Worm (Caenorhabditis elegans) whole organism, L2 larva: ENCODE results near the gene seu-1.
A peak's percentile ranks its signal among the peaks of the same experiment; 100 is the strongest.

ENCODE experiments used
- C34F6.9 ChIP-seq: fragments of 150-350 bp; optimal IDR thresholded peaks from 2 replicates; lab custom pipeline; 2014; ENCODE audit warnings: missing biosample characterization, missing genetic modification characterization
- F13H6.1 ChIP-seq: sonication (generic microtip); optimal IDR thresholded peaks from 2 replicates; lab custom pipeline; 2016; ENCODE audit warnings: missing genetic modification characterization, missing compliant biosample characterization
- R02D3.7 ChIP-seq: fragments of 150-350 bp; optimal IDR thresholded peaks from 2 replicates; lab custom pipeline; 2014; ENCODE audit warnings: missing biosample characterization, missing genetic modification characterization
- Y55F3AM.14 ChIP-seq: fragments of 200-800 bp; sonication (Bioruptor generic); optimal IDR thresholded peaks from 2 replicates; lab custom pipeline; 2018; ENCODE audit warnings: mild to moderate bottlenecking, missing genetic modification characterization, missing compliant biosample characterization
- ZK546.5 ChIP-seq: sonication (generic microtip); optimal IDR thresholded peaks from 2 replicates; lab custom pipeline; 2017; ENCODE audit warnings: missing biosample characterization, missing genetic modification characterization
- alr-1 ChIP-seq: fragments of 150-350 bp; optimal IDR thresholded peaks from 2 replicates; lab custom pipeline; 2014; ENCODE audit warnings: missing biosample characterization, missing genetic modification characterization
- aly-2 ChIP-seq: fragments of 150-350 bp; optimal IDR thresholded peaks from 2 replicates; lab custom pipeline; 2014; ENCODE audit warnings: missing biosample characterization, missing genetic modification characterization
- ama-1 ChIP-seq: fragments of 150-350 bp; optimal IDR thresholded peaks from 2 replicates; lab custom pipeline; 2018; ENCODE audit warnings: inconsistent platforms
- blmp-1 ChIP-seq: sonication (generic microtip); optimal IDR thresholded peaks from 2 replicates; lab custom pipeline; 2017; ENCODE audit warnings: missing genetic modification characterization, mild to moderate bottlenecking, missing compliant biosample characterization, antibody characterized with exemption, moderate library complexity; ENCODE audit not compliant: insufficient read depth
- ceh-16 ChIP-seq: fragments of 150-350 bp; optimal IDR thresholded peaks from 2 replicates; lab custom pipeline; 2014; ENCODE audit warnings: missing biosample characterization, missing genetic modification characterization
- ceh-82 ChIP-seq: fragments of 150-350 bp; optimal IDR thresholded peaks from 2 replicates; lab custom pipeline; 2014; ENCODE audit warnings: missing biosample characterization, missing genetic modification characterization
- crh-2 ChIP-seq: sonication (generic microtip); optimal IDR thresholded peaks from 2 replicates; lab custom pipeline; 2017; ENCODE audit warnings: missing biosample characterization, missing genetic modification characterization
- dmd-4 ChIP-seq: sonication (generic microtip); optimal IDR thresholded peaks from 2 replicates; lab custom pipeline; 2017; ENCODE audit warnings: missing biosample characterization, missing genetic modification characterization
- egl-27 ChIP-seq: sonication (generic microtip); optimal IDR thresholded peaks from 3 replicates; lab custom pipeline; 2017; ENCODE audit warnings: missing biosample characterization, missing genetic modification reagents, missing genetic modification characterization
- elt-1 ChIP-seq: fragments of 150-350 bp; optimal IDR thresholded peaks from 2 replicates; lab custom pipeline; 2014; ENCODE audit warnings: missing biosample characterization, missing genetic modification characterization
- fos-1 ChIP-seq: fragments of 150-350 bp; optimal IDR thresholded peaks from 2 replicates; lab custom pipeline; 2014; ENCODE audit warnings: missing biosample characterization, missing genetic modification characterization
- gmeb-1 ChIP-seq: fragments of 150-350 bp; optimal IDR thresholded peaks from 2 replicates; lab custom pipeline; 2014; ENCODE audit warnings: missing biosample characterization, missing genetic modification characterization
- lin-11 ChIP-seq: fragments of 150-350 bp; sonication (generic microtip); optimal IDR thresholded peaks from 2 replicates; lab custom pipeline; 2014; ENCODE audit warnings: missing biosample characterization, missing genetic modification characterization, inconsistent platforms, mixed read lengths
- lin-13 ChIP-seq: fragments of 150-350 bp; optimal IDR thresholded peaks from 2 replicates; lab custom pipeline; 2014; ENCODE audit warnings: missing biosample characterization, missing genetic modification reagents, missing genetic modification characterization
- lin-39 ChIP-seq: fragments of 150-350 bp; optimal IDR thresholded peaks from 2 replicates; lab custom pipeline; 2014; ENCODE audit warnings: missing biosample characterization, missing genetic modification reagents, missing genetic modification characterization
- lsy-2 ChIP-seq, 2 experiments: fragments of 150-350 bp in 1 of 2; sonication (generic microtip) in 1 of 2; optimal IDR thresholded peaks; 2 replicates each; lab custom pipeline; 2014 to 2017; ENCODE audit warnings: missing biosample characterization in 2 of 2, missing genetic modification characterization in 2 of 2
- mab-5 ChIP-seq: fragments of 150-350 bp; optimal IDR thresholded peaks from 2 replicates; lab custom pipeline; 2014; ENCODE audit warnings: missing biosample characterization, missing genetic modification characterization
- mbf-1 ChIP-seq: sonication (generic microtip); optimal IDR thresholded peaks from 2 replicates; lab custom pipeline; 2017; ENCODE audit warnings: missing biosample characterization, missing genetic modification characterization
- mdl-1 ChIP-seq, 2 experiments: fragments of 150-350 bp in 1 of 2; sonication (generic microtip) in 1 of 2; optimal IDR thresholded peaks; 2 replicates each; lab custom pipeline; 2017; ENCODE audit warnings: missing biosample characterization in 2 of 2, missing genetic modification characterization in 2 of 2
- nhr-10 ChIP-seq: sonication (generic microtip); optimal IDR thresholded peaks from 2 replicates; lab custom pipeline; 2017; ENCODE audit warnings: missing biosample characterization, missing genetic modification characterization
- nhr-11 ChIP-seq: fragments of 150-350 bp; optimal IDR thresholded peaks from 2 replicates; lab custom pipeline; 2014; ENCODE audit warnings: missing biosample characterization, missing genetic modification characterization
- nhr-12 ChIP-seq: fragments of 150-350 bp; optimal IDR thresholded peaks from 2 replicates; lab custom pipeline; 2014; ENCODE audit warnings: missing biosample characterization, missing genetic modification characterization
- nhr-129 ChIP-seq: fragments of 150-350 bp; optimal IDR thresholded peaks from 2 replicates; lab custom pipeline; 2014; ENCODE audit warnings: missing biosample characterization, missing genetic modification characterization
- nhr-21 ChIP-seq: fragments of 150-350 bp; optimal IDR thresholded peaks from 2 replicates; lab custom pipeline; 2014; ENCODE audit warnings: missing biosample characterization, missing genetic modification characterization
- nhr-237 ChIP-seq: fragments of 150-350 bp; optimal IDR thresholded peaks from 2 replicates; lab custom pipeline; 2014; ENCODE audit warnings: missing biosample characterization, missing genetic modification characterization
- nhr-25 ChIP-seq: fragments of 150-350 bp; sonication (generic microtip); optimal IDR thresholded peaks from 3 replicates; lab custom pipeline; 2014; ENCODE audit warnings: missing biosample characterization, missing genetic modification characterization
- nhr-6 ChIP-seq: fragments of 150-350 bp; optimal IDR thresholded peaks from 2 replicates; lab custom pipeline; 2014; ENCODE audit warnings: missing biosample characterization, missing genetic modification characterization
- nhr-77 ChIP-seq: fragments of 150-350 bp; optimal IDR thresholded peaks from 2 replicates; lab custom pipeline; 2014; ENCODE audit warnings: missing biosample characterization, missing genetic modification characterization
- peb-1 ChIP-seq: fragments of 150-350 bp; optimal IDR thresholded peaks from 2 replicates; lab custom pipeline; 2014; ENCODE audit warnings: missing biosample characterization, missing genetic modification characterization
- sem-4 ChIP-seq: fragments of 150-350 bp; optimal IDR thresholded peaks from 2 replicates; lab custom pipeline; 2014; ENCODE audit warnings: missing biosample characterization, missing genetic modification reagents, missing genetic modification characterization
- skn-1 ChIP-seq: sonication (generic microtip); optimal IDR thresholded peaks from 2 replicates; lab custom pipeline; 2017; ENCODE audit warnings: missing biosample characterization, missing genetic modification characterization
- sma-3 ChIP-seq: sonication (generic microtip); optimal IDR thresholded peaks from 2 replicates; lab custom pipeline; 2016; ENCODE audit warnings: missing genetic modification reagents, missing genetic modification characterization, missing compliant biosample characterization
- sma-9 ChIP-seq, 2 experiments: fragments of 150-350 bp in 1 of 2; sonication (generic microtip) in 1 of 2; optimal IDR thresholded peaks; 2 replicates each; lab custom pipeline; 2014 to 2016; ENCODE audit warnings: missing genetic modification characterization in 2 of 2, mild to moderate bottlenecking in 1 of 2, missing biosample characterization in 1 of 2, missing compliant biosample characterization in 1 of 2, missing genetic modification reagents in 1 of 2, moderate library complexity in 1 of 2
- snpc-4 ChIP-seq: fragments of 150-350 bp; optimal IDR thresholded peaks from 2 replicates; lab custom pipeline; 2014; ENCODE audit warnings: missing biosample characterization, missing genetic modification characterization
- unc-39 ChIP-seq: fragments of 150-350 bp; optimal IDR thresholded peaks from 2 replicates; lab custom pipeline; 2014; ENCODE audit warnings: missing biosample characterization, missing genetic modification characterization
- unc-55 ChIP-seq: fragments of 150-350 bp; sonication (generic microtip); optimal IDR thresholded peaks from 3 replicates; lab custom pipeline; 2014; ENCODE audit warnings: missing biosample characterization, missing genetic modification reagents, missing genetic modification characterization
- unc-62 ChIP-seq: fragments of 150-350 bp; optimal IDR thresholded peaks from 2 replicates; lab custom pipeline; 2014; ENCODE audit warnings: missing biosample characterization, missing genetic modification reagents, missing genetic modification characterization
- zag-1 ChIP-seq: fragments of 150-350 bp; optimal IDR thresholded peaks from 2 replicates; lab custom pipeline; 2014; ENCODE audit warnings: missing biosample characterization, missing genetic modification characterization
- ztf-1 ChIP-seq: fragments of 200-800 bp; sonication (Bioruptor generic); conservative IDR thresholded peaks from 2 replicates; pipeline ENCODE4 v1.3.6; 2022; ENCODE audit warnings: missing genetic modification characterization, missing compliant biosample characterization
- ztf-11 ChIP-seq: sonication (generic microtip); optimal IDR thresholded peaks from 2 replicates; lab custom pipeline; 2017; ENCODE audit warnings: missing biosample characterization, missing genetic modification characterization
- ztf-4 ChIP-seq: fragments of 150-350 bp; optimal IDR thresholded peaks from 2 replicates; lab custom pipeline; 2014; ENCODE audit warnings: missing biosample characterization, missing genetic modification characterization

Gene seu-1

ce11 chrIV:6321667-6322066 is 7.8 kb upstream of the seu-1 start, which contains the start of gene Y73B6BL.29 (continued):
- TF ChIP-seq mab-5 (tag; lab: Kevin White, UChicago) = peak; percentile 66
- TF ChIP-seq mbf-1 (tag; lab: Kevin White, UChicago) = no peak
- peak; percentile 32 for TF ChIP-seq dmd-4 (tag; lab: Kevin White, UChicago)
- TF ChIP-seq lin-11 (tag; lab: Kevin White, UChicago) = peak; percentile 73
- peak; percentile 89 for TF ChIP-seq F13H6.1 (tag; lab: Kevin White, UChicago)
- peak; percentile 89 for TF ChIP-seq ZK546.5 (tag; lab: Kevin White, UChicago)
- no peak for TF ChIP-seq ztf-11 (tag; lab: Kevin White, UChicago)
- peak; percentile 44 for TF ChIP-seq blmp-1 (tag; lab: Kevin White, UChicago)
- peak; percentile 88 for TF ChIP-seq ztf-4 (tag; lab: Kevin White, UChicago)
- peak; percentile 93 for TF ChIP-seq C34F6.9 (tag; lab: Kevin White, UChicago)

- TF ChIP-seq mdl-1 (tag; optimal IDR thresholded peaks at IDR 0.05; lab: Kevin White, UChicago) (peak; percentile 27 to 69), aly-2 (tag; lab: Kevin White, UChicago) (no peak), lsy-2 (tag; optimal IDR thresholded peaks at IDR 0.05; lab: Kevin White, UChicago) (peak; percentile 98 to 99), mab-5 (tag; lab: Kevin White, UChicago) (peak; percentile 88), peb-1 (tag; lab: Kevin White, UChicago) (no peak), unc-39 (tag; lab: Kevin White, UChicago) (no peak), ceh-82 (tag; lab: Kevin White, UChicago) (peak; percentile 91), ztf-11 (tag; lab: Kevin White, UChicago) (no peak), sma-3 (peak; percentile 97), alr-1 (tag; lab: Kevin White, UChicago) (no peak), Y55F3AM.14 (GFP tag; lab: Kevin White, UChicago) (peak; percentile 84), zag-1 (tag; lab: Kevin White, UChicago) (peak; percentile 78), nhr-6 (tag; lab: Kevin White, UChicago) (peak; percentile 91), dmd-4 (tag; lab: Kevin White, UChicago) (no peak), R02D3.7 (tag; lab: Kevin White, UChicago) (peak; percentile 87), blmp-1 (tag; lab: Kevin White, UChicago) (peak; percentile 67), unc-62 (GFP tag; lab: Kevin White, UChicago) (peak; percentile 39), snpc-4 (tag; lab: Kevin White, UChicago) (peak; percentile 84), egl-27 (tag; lab: Kevin White, UChicago) (peak; percentile 91), nhr-11 (tag; lab: Kevin White, UChicago) (no peak), nhr-129 (tag; lab: Kevin White, UChicago) (peak; percentile 89), nhr-10 (peak; percentile 88), ztf-4 (tag; lab: Kevin White, UChicago) (peak; percentile 84), nhr-25 (peak; percentile 97), ama-1 (peak; percentile 60), fos-1 (tag; lab: Kevin White, UChicago) (peak; percentile 85), lin-39 (tag; lab: Kevin White, UChicago) (no peak), lin-13 (GFP tag; lab: Kevin White, UChicago) (peak; percentile 96), C34F6.9 (tag; lab: Kevin White, UChicago) (peak; percentile 95), elt-1 (tag; lab: Kevin White, UChicago) (no peak), F13H6.1 (tag; lab: Kevin White, UChicago) (peak; percentile 95), lin-11 (tag; lab: Kevin White, UChicago) (peak; percentile 99), ztf-1 (GFP tag; lab: Robert Waterston, UW) (no peak), crh-2 (peak; percentile 96), ceh-16 (tag; lab: Kevin White, UChicago) (peak; percentile 94), sma-9 (GFP tag; optimal IDR thresholded peaks at IDR 0.05; lab: Kevin White, UChicago) (peak; percentile 98), sma-9 (tag; optimal IDR thresholded peaks at IDR 0.05; lab: Kevin White, UChicago) (no peak), gmeb-1 (tag; lab: Kevin White, UChicago) (peak; percentile 95), skn-1 (tag; lab: Kevin White, UChicago) (peak; percentile 68), nhr-21 (peak; percentile 97), sem-4 (tag; lab: Kevin White, UChicago) (peak; percentile 86), unc-55 (GFP tag; lab: Kevin White, UChicago) (peak; percentile 98), nhr-237 (tag; lab: Kevin White, UChicago) (peak; percentile 35), ZK546.5 (tag; lab: Kevin White, UChicago) (peak; percentile 100), nhr-77 (peak; percentile 56), nhr-12 (tag; lab: Kevin White, UChicago) (no peak)
Observed at ce11 chrIV:6323654-6324224, 5.7 kb upstream of the seu-1 start, which contains the start of gene sqd-1. Gene sqd-1, plus strand, starts transcription at chrIV:6324174.
